Fruit fly (Drosophila melanogaster) whole organism, adult: ENCODE results near the gene Tsp29Fa.

Source experiments
- CG11617 ChIP-seq: fragments of 200-800 bp; sonication (Bioruptor generic); optimal IDR thresholded peaks from 2 replicates; lab custom pipeline; 2017; ENCODE audit warnings: mild to moderate bottlenecking, missing biosample characterization, missing genetic modification reagents, missing genetic modification characterization
- CG14711 ChIP-seq: fragments of 200-800 bp; sonication (Bioruptor generic); optimal IDR thresholded peaks from 2 replicates; lab custom pipeline; 2018; ENCODE audit warnings: missing biosample characterization, mild to moderate bottlenecking, missing genetic modification characterization, moderate library complexity
- CG1620 ChIP-seq: fragments of 200-800 bp; sonication (Bioruptor generic); optimal IDR thresholded peaks from 2 replicates; lab custom pipeline; 2016; ENCODE audit warnings: missing biosample characterization, missing genetic modification characterization
- CG33017 ChIP-seq: fragments of 200-800 bp; sonication (Bioruptor generic); optimal IDR thresholded peaks from 2 replicates; lab custom pipeline; 2018; ENCODE audit warnings: missing biosample characterization, mild to moderate bottlenecking, missing genetic modification characterization, moderate library complexity
- CG5204 ChIP-seq: fragments of 200-800 bp; sonication (Bioruptor generic); optimal IDR thresholded peaks from 2 replicates; lab custom pipeline; 2016; ENCODE audit warnings: missing biosample characterization, missing genetic modification characterization
- CG7045 ChIP-seq: fragments of 200-800 bp; sonication (Bioruptor generic); optimal IDR thresholded peaks from 2 replicates; lab custom pipeline; 2017; ENCODE audit warnings: missing biosample characterization, mild to moderate bottlenecking, missing genetic modification characterization
- CG7101 ChIP-seq: fragments of 200-800 bp; sonication (Bioruptor generic); optimal IDR thresholded peaks from 2 replicates; lab custom pipeline; 2018; ENCODE audit warnings: missing biosample characterization, mild to moderate bottlenecking, missing genetic modification characterization, moderate library complexity
- Clk ChIP-seq: fragments of 200-800 bp; sonication (Bioruptor generic); optimal IDR thresholded peaks from 2 replicates; lab custom pipeline; 2017; ENCODE audit warnings: missing biosample characterization, missing genetic modification characterization
- Hr96 ChIP-seq: fragments of 200-800 bp; sonication (Bioruptor generic); optimal IDR thresholded peaks from 2 replicates; lab custom pipeline; 2016; ENCODE audit warnings: missing biosample characterization, missing genetic modification characterization
- cnc ChIP-seq, 2 experiments: fragments of >200 bp; optimal IDR thresholded peaks; 2 replicates each; lab custom pipeline; 2017
- kay ChIP-seq: fragments of 200-800 bp; sonication (Bioruptor generic); peaks from one replicate; lab custom pipeline; 2016; ENCODE audit warnings: missing biosample characterization, missing genetic modification characterization, borderline replicate concordance
- tj ChIP-seq: fragments of 200-800 bp; sonication (Bioruptor generic); optimal IDR thresholded peaks from 3 replicates; lab custom pipeline; 2017; ENCODE audit warnings: missing biosample characterization, mild to moderate bottlenecking, missing genetic modification characterization, moderate library complexity

dm6 chr2L:8984614-8985318, 51.0 kb downstream of the Tsp29Fa start, which contains the start of gene CG13101:
- TF ChIP-seq cnc (optimal IDR thresholded peaks at IDR 0.05; lab: Kevin White, UChicago) (no peak), tj (GFP tag; lab: Kevin White, UChicago) (peak; percentile 57), kay (GFP tag; lab: Kevin White, UChicago) (no peak), Clk (GFP tag; lab: Kevin White, UChicago) (no peak), Hr96 (GFP tag; lab: Kevin White, UChicago) (no peak), CG14711 (tag; lab: Kevin White, UChicago) (peak; percentile 79), CG7045 (GFP tag; lab: Kevin White, UChicago) (peak; percentile 52), CG33017 (tag; lab: Kevin White, UChicago) (peak; percentile 63), CG5204 (GFP tag; lab: Kevin White, UChicago) (peak; percentile 53), CG1620 (GFP tag; lab: Kevin White, UChicago) (peak; percentile 46), CG11617 (peak; percentile 64), CG7101 (tag; lab: Kevin White, UChicago) (peak; percentile 84)
